Worm (Caenorhabditis elegans) whole organism, mixed stage, embryonic: ENCODE data around the gene T20D3.5.

Experiments
- M03D4.4 ChIP-seq: sonication (generic microtip); optimal IDR thresholded peaks from 2 replicates; lab custom pipeline; 2017; ENCODE audit warnings: mild to moderate bottlenecking, missing genetic modification characterization, missing compliant biosample characterization
- bed-3 ChIP-seq: fragments of 200-800 bp; sonication (Bioruptor generic); optimal IDR thresholded peaks from 3 replicates; lab custom pipeline; 2018; ENCODE audit warnings: mild to moderate bottlenecking, missing genetic modification characterization, moderate library complexity, missing compliant biosample characterization
- blmp-1 ChIP-seq: fragments of 150-350 bp; optimal IDR thresholded peaks from 2 replicates; lab custom pipeline; 2014; ENCODE audit warnings: missing biosample characterization, missing genetic modification characterization
- ceh-39 ChIP-seq: fragments of 150-350 bp; optimal IDR thresholded peaks from 2 replicates; lab custom pipeline; 2014; ENCODE audit warnings: missing biosample characterization, missing genetic modification characterization
- ceh-43 ChIP-seq: fragments of 200-800 bp; sonication (Bioruptor generic); optimal IDR thresholded peaks from 2 replicates; lab custom pipeline; 2018; ENCODE audit warnings: mild to moderate bottlenecking, missing genetic modification characterization, moderate library complexity, missing compliant biosample characterization
- ceh-83 ChIP-seq: fragments of 200-800 bp; sonication (Bioruptor generic); optimal IDR thresholded peaks from 2 replicates; lab custom pipeline; 2018; ENCODE audit warnings: mild to moderate bottlenecking, missing genetic modification characterization, missing compliant biosample characterization
- cnd-1 ChIP-seq: fragments of 200-800 bp; sonication (Bioruptor generic); optimal IDR thresholded peaks from 2 replicates; lab custom pipeline; 2018; ENCODE audit warnings: mild to moderate bottlenecking, missing genetic modification characterization, missing compliant biosample characterization
- drap-1 ChIP-seq: fragments of 200-800 bp; sonication (Bioruptor generic); optimal IDR thresholded peaks from 3 replicates; lab custom pipeline; 2018; ENCODE audit warnings: mild to moderate bottlenecking, missing genetic modification characterization, missing compliant biosample characterization
- elt-1 ChIP-seq: sonication (generic microtip); optimal IDR thresholded peaks from 2 replicates; lab custom pipeline; 2017; ENCODE audit warnings: missing genetic modification characterization, mild to moderate bottlenecking, missing compliant biosample characterization, antibody characterized with exemption, moderate library complexity, borderline replicate concordance; ENCODE audit not compliant: insufficient read depth
- elt-3 ChIP-seq: fragments of 150-350 bp; optimal IDR thresholded peaks from 2 replicates; lab custom pipeline; 2014; ENCODE audit warnings: missing biosample characterization, missing genetic modification characterization
- flh-1 ChIP-seq: fragments of 200-800 bp; sonication (Bioruptor generic); optimal IDR thresholded peaks from 2 replicates; lab custom pipeline; 2018; ENCODE audit warnings: mild to moderate bottlenecking, missing genetic modification characterization, moderate library complexity, missing compliant biosample characterization
- ham-2 ChIP-seq: fragments of 200-800 bp; sonication (Bioruptor generic); optimal IDR thresholded peaks from 2 replicates; lab custom pipeline; 2018; ENCODE audit warnings: mild to moderate bottlenecking, missing genetic modification characterization, missing compliant biosample characterization
- hlh-1 ChIP-seq: fragments of 150-350 bp; optimal IDR thresholded peaks from 2 replicates; lab custom pipeline; 2014; ENCODE audit warnings: missing biosample characterization, missing genetic modification reagents, missing genetic modification characterization
- lin-13 ChIP-seq: fragments of 150-350 bp; optimal IDR thresholded peaks from 2 replicates; lab custom pipeline; 2014; ENCODE audit warnings: missing biosample characterization, missing genetic modification characterization
- lin-32 ChIP-seq: fragments of 200-800 bp; sonication (Bioruptor generic); optimal IDR thresholded peaks from 2 replicates; lab custom pipeline; 2018; ENCODE audit warnings: mild to moderate bottlenecking, missing genetic modification characterization, missing compliant biosample characterization
- lsy-2 ChIP-seq: fragments of 150-350 bp; optimal IDR thresholded peaks from 2 replicates; lab custom pipeline; 2014; ENCODE audit warnings: missing biosample characterization, missing genetic modification characterization
- mab-5 ChIP-seq: fragments of 150-350 bp; optimal IDR thresholded peaks from 2 replicates; lab custom pipeline; 2014; ENCODE audit warnings: missing biosample characterization, missing genetic modification characterization
- mep-1 ChIP-seq: fragments of 150-350 bp; optimal IDR thresholded peaks from 2 replicates; lab custom pipeline; 2017; ENCODE audit warnings: missing biosample characterization, missing genetic modification reagents, missing genetic modification characterization, inconsistent platforms
- mls-2 ChIP-seq: sonication (generic microtip); optimal IDR thresholded peaks from 2 replicates; lab custom pipeline; 2016; ENCODE audit warnings: mild to moderate bottlenecking, missing genetic modification characterization, moderate library complexity, missing compliant biosample characterization
- nhr-12 ChIP-seq: fragments of 150-350 bp; optimal IDR thresholded peaks from 2 replicates; lab custom pipeline; 2014; ENCODE audit warnings: missing biosample characterization, missing genetic modification characterization
- nhr-237 ChIP-seq: fragments of 150-350 bp; optimal IDR thresholded peaks from 2 replicates; lab custom pipeline; 2014; ENCODE audit warnings: missing biosample characterization, missing genetic modification characterization
- nhr-28 ChIP-seq: fragments of 150-350 bp; optimal IDR thresholded peaks from 2 replicates; lab custom pipeline; 2014; ENCODE audit warnings: missing biosample characterization, missing genetic modification characterization
- pha-4 ChIP-seq: fragments of 150-350 bp; optimal IDR thresholded peaks from 2 replicates; lab custom pipeline; 2018; ENCODE audit warnings: missing biosample characterization, missing genetic modification reagents, missing genetic modification characterization
- sem-2 ChIP-seq: fragments of 200-800 bp; sonication (Bioruptor generic); optimal IDR thresholded peaks from 2 replicates; lab custom pipeline; 2018; ENCODE audit warnings: mild to moderate bottlenecking, missing genetic modification characterization, missing compliant biosample characterization
- sptf-1 ChIP-seq: sonication (generic microtip); optimal IDR thresholded peaks from 2 replicates; lab custom pipeline; 2017; ENCODE audit warnings: mild to moderate bottlenecking, missing genetic modification characterization, moderate library complexity, missing compliant biosample characterization
- tbx-8 ChIP-seq: fragments of 200-800 bp; sonication (Bioruptor generic); optimal IDR thresholded peaks from 2 replicates; lab custom pipeline; 2018; ENCODE audit warnings: mild to moderate bottlenecking, missing genetic modification characterization, moderate library complexity, missing compliant biosample characterization
- unc-120 ChIP-seq: sonication (generic microtip); optimal IDR thresholded peaks from 2 replicates; lab custom pipeline; 2017; ENCODE audit warnings: missing genetic modification characterization, missing compliant biosample characterization; ENCODE audit not compliant: poor library complexity, severe bottlenecking
- unc-39 ChIP-seq: fragments of 150-350 bp; optimal IDR thresholded peaks from 2 replicates; lab custom pipeline; 2014; ENCODE audit warnings: missing biosample characterization, missing genetic modification characterization
- unc-62 ChIP-seq: fragments of 150-350 bp; optimal IDR thresholded peaks from 2 replicates; lab custom pipeline; 2014; ENCODE audit warnings: missing biosample characterization, missing genetic modification reagents, missing genetic modification characterization
- zip-8 ChIP-seq: fragments of 150-350 bp; optimal IDR thresholded peaks from 2 replicates; lab custom pipeline; 2014; ENCODE audit warnings: missing biosample characterization, missing genetic modification characterization
- ztf-11 ChIP-seq: fragments of 150-350 bp; optimal IDR thresholded peaks from 2 replicates; lab custom pipeline; 2014; ENCODE audit warnings: missing biosample characterization, missing genetic modification characterization

Gene T20D3.5

ce11 chrIV:9323989-9324506 lies 12.8 kb upstream of the T20D3.5 start, which contains the start of the genes nspg-11 and F49C12.15:
Gene nspg-11 (minus strand): TSS chrIV:9324089.
Gene F49C12.15 (plus strand): TSS chrIV:9324456.
- no peak for TF ChIP-seq zip-8 (tag; lab: Kevin White, UChicago)
- no peak for TF ChIP-seq unc-120 (tag; lab: Kevin White, UChicago)

ce11 chrIV:9327706-9328105 lies 9.1 kb upstream of the T20D3.5 start, which contains the start of gene clec-183:
Gene clec-183 (plus strand): TSS chrIV:9328006.
- TF ChIP-seq sem-2 (GFP tag; lab: Kevin White, UChicago) (no peak), lsy-2 (tag; lab: Kevin White, UChicago) (no peak), flh-1 (no peak), M03D4.4 (tag; lab: Kevin White, UChicago) (no peak), ceh-83 (GFP tag; lab: Kevin White, UChicago) (no peak), nhr-237 (tag; lab: Kevin White, UChicago) (no peak), mep-1 (tag; lab: Kevin White, UChicago) (no peak), nhr-28 (no peak), unc-120 (tag; lab: Kevin White, UChicago) (no peak), ceh-43 (no peak), elt-3 (no peak)

- TF ChIP-seq unc-62 (GFP tag; lab: Kevin White, UChicago), result no peak
- no peak for TF ChIP-seq zip-8 (tag; lab: Kevin White, UChicago)
- TF ChIP-seq sem-2 (GFP tag; lab: Kevin White, UChicago), result no peak
- TF ChIP-seq unc-39 (tag; lab: Kevin White, UChicago), result no peak
- TF ChIP-seq mls-2 (tag; lab: Kevin White, UChicago), result no peak
- no peak for TF ChIP-seq bed-3
- TF ChIP-seq flh-1, result no peak
- TF ChIP-seq elt-3, result no peak
- no peak for TF ChIP-seq sptf-1
- no peak for TF ChIP-seq ztf-11 (tag; lab: Kevin White, UChicago)
- TF ChIP-seq nhr-12 (tag; lab: Kevin White, UChicago), result no peak
- no peak for TF ChIP-seq ceh-83 (GFP tag; lab: Kevin White, UChicago)
- no peak for TF ChIP-seq ham-2
- TF ChIP-seq hlh-1, result no peak
- TF ChIP-seq nhr-237 (tag; lab: Kevin White, UChicago), result no peak
- no peak for TF ChIP-seq cnd-1
- TF ChIP-seq ceh-43, result no peak
- TF ChIP-seq mab-5 (tag; lab: Kevin White, UChicago), result no peak
Measured at ce11 chrIV:9330755-9331154, 6.1 kb upstream of the T20D3.5 start, which contains the start of gene nspg-7.1. Gene nspg-7.1 (minus strand): TSS chrIV:9330855.

- TF ChIP-seq blmp-1 (tag; lab: Kevin White, UChicago), result no peak
- no peak for TF ChIP-seq tbx-8 (GFP tag; lab: Kevin White, UChicago)
- no peak for TF ChIP-seq lin-13
- no peak for TF ChIP-seq nhr-237 (tag; lab: Kevin White, UChicago)
- no peak for TF ChIP-seq unc-62 (GFP tag; lab: Kevin White, UChicago)
- TF ChIP-seq drap-1, result no peak
- TF ChIP-seq hlh-1, result no peak
- no peak for TF ChIP-seq ceh-39
- TF ChIP-seq unc-120 (tag; lab: Kevin White, UChicago), result no peak
- TF ChIP-seq M03D4.4 (tag; lab: Kevin White, UChicago), result no peak
- TF ChIP-seq pha-4 (tag; lab: Kevin White, UChicago), result no peak
- TF ChIP-seq ham-2, result no peak
- no peak for TF ChIP-seq lin-32 (GFP tag; lab: Kevin White, UChicago)
- TF ChIP-seq lsy-2 (tag; lab: Kevin White, UChicago), result no peak
- TF ChIP-seq nhr-28, result no peak
- no peak for TF ChIP-seq cnd-1
- no peak for TF ChIP-seq ceh-83 (GFP tag; lab: Kevin White, UChicago)
- no peak for TF ChIP-seq elt-3
- no peak for TF ChIP-seq elt-1 (tag; lab: Kevin White, UChicago)
- TF ChIP-seq bed-3, result no peak
Measured at ce11 chrIV:9333007-9333406, 3.8 kb upstream of the T20D3.5 start.
